Fruit fly (Drosophila melanogaster) whole organism, embryonic: ENCODE data around the gene Bap111.
A peak's percentile ranks its signal among the peaks of the same experiment; 100 is the strongest.

ENCODE experiments used
- Bgb ChIP-seq: fragments of 200-800 bp; sonication (Bioruptor generic); IDR thresholded peaks from 2 replicates; pipeline ENCODE4 v1.3.6; 2022; ENCODE audit warnings: missing biosample characterization, missing genetic modification characterization; ENCODE audit not compliant: partially characterized antibody
- CG1024 ChIP-seq: fragments of 200-800 bp; sonication (Bioruptor generic); IDR thresholded peaks from 2 replicates; pipeline ENCODE4 v1.3.6; 2022; ENCODE audit warnings: missing biosample characterization, missing genetic modification characterization
- CG10565 ChIP-seq: fragments of 200-800 bp; sonication (Bioruptor generic); optimal IDR thresholded peaks from 3 replicates; lab custom pipeline; 2016; ENCODE audit warnings: missing biosample characterization, mild to moderate bottlenecking, missing genetic modification characterization
- CG11456 ChIP-seq: fragments of 200-800 bp; sonication (Bioruptor generic); IDR thresholded peaks from 3 replicates; pipeline ENCODE4 v1.3.6; 2022; ENCODE audit warnings: missing biosample characterization, missing genetic modification characterization
- CG11504 ChIP-seq: fragments of 200-800 bp; sonication (Bioruptor generic); optimal IDR thresholded peaks from 3 replicates; lab custom pipeline; 2019; ENCODE audit warnings: missing biosample characterization, mild to moderate bottlenecking, missing genetic modification characterization, moderate library complexity
- CG13296 ChIP-seq: fragments of 200-800 bp; sonication (Bioruptor generic); optimal IDR thresholded peaks from 3 replicates; lab custom pipeline; 2018; ENCODE audit warnings: missing biosample characterization, mild to moderate bottlenecking, missing genetic modification characterization
- CG14860 ChIP-seq: fragments of 200-800 bp; sonication (Bioruptor generic); IDR thresholded peaks from 3 replicates; pipeline ENCODE4 v1.3.6; 2022; ENCODE audit warnings: missing biosample characterization, missing genetic modification characterization; ENCODE audit not compliant: partially characterized antibody
- CG16779 ChIP-seq: fragments of 200-800 bp; sonication (Bioruptor generic); IDR thresholded peaks from 2 replicates; pipeline ENCODE4 v1.3.6; 2022; ENCODE audit warnings: missing biosample characterization, missing genetic modification characterization
- CG17359 ChIP-seq: fragments of 200-800 bp; sonication (Bioruptor generic); optimal IDR thresholded peaks from 3 replicates; lab custom pipeline; 2018; ENCODE audit warnings: missing biosample characterization, mild to moderate bottlenecking, missing genetic modification characterization, moderate library complexity
- CG17385 ChIP-seq: fragments of 200-800 bp; sonication (Bioruptor generic); optimal IDR thresholded peaks from 3 replicates; lab custom pipeline; 2018; ENCODE audit warnings: missing biosample characterization, mild to moderate bottlenecking, missing genetic modification characterization
- CG1832 ChIP-seq: fragments of 200-800 bp; sonication (Bioruptor generic); optimal IDR thresholded peaks from 2 replicates; lab custom pipeline; 2017; ENCODE audit warnings: missing biosample characterization, mild to moderate bottlenecking, missing genetic modification characterization, inconsistent platforms
- CG18599 ChIP-seq: fragments of 200-800 bp; sonication (Bioruptor generic); optimal IDR thresholded peaks from 3 replicates; lab custom pipeline; 2017; ENCODE audit warnings: missing biosample characterization, missing genetic modification characterization, mild to moderate bottlenecking, moderate library complexity, missing genetic modification reagents
- CG32772 ChIP-seq: fragments of 200-800 bp; sonication (Bioruptor generic); IDR thresholded peaks from 2 replicates; pipeline ENCODE4 v1.3.6; 2022; ENCODE audit warnings: missing biosample characterization, missing genetic modification characterization
- CG4328 ChIP-seq: fragments of 200-800 bp; sonication (Bioruptor generic); optimal IDR thresholded peaks from 3 replicates; lab custom pipeline; 2017; ENCODE audit warnings: missing biosample characterization, missing genetic modification reagents, missing genetic modification characterization
- CG4404 ChIP-seq: fragments of 200-800 bp; sonication (Bioruptor generic); IDR thresholded peaks from 2 replicates; pipeline ENCODE4 v1.3.6; 2022; ENCODE audit warnings: missing biosample characterization, missing genetic modification characterization
- CG4424 ChIP-seq: fragments of 200-800 bp; sonication (Bioruptor generic); optimal IDR thresholded peaks from 3 replicates; lab custom pipeline; 2016; ENCODE audit warnings: missing biosample characterization, missing genetic modification characterization
- CG4617 ChIP-seq: fragments of 200-800 bp; sonication (Bioruptor generic); optimal IDR thresholded peaks from 3 replicates; lab custom pipeline; 2016; ENCODE audit warnings: missing biosample characterization, missing genetic modification characterization, borderline replicate concordance
- CG5180 ChIP-seq: fragments of 200-800 bp; sonication (Bioruptor generic); optimal IDR thresholded peaks from 3 replicates; lab custom pipeline; 2017; ENCODE audit warnings: missing biosample characterization, missing genetic modification characterization, mild to moderate bottlenecking, moderate library complexity, missing genetic modification reagents
- CG5245 ChIP-seq: fragments of 200-800 bp; sonication (Bioruptor generic); optimal IDR thresholded peaks from 3 replicates; lab custom pipeline; 2016; ENCODE audit warnings: missing biosample characterization, missing genetic modification characterization
- CG6175 ChIP-seq: fragments of 200-800 bp; sonication (Bioruptor generic); IDR thresholded peaks from 3 replicates; pipeline ENCODE4 v1.3.6; 2022; ENCODE audit warnings: missing biosample characterization, missing genetic modification characterization
- CG6813 ChIP-seq: fragments of 200-800 bp; sonication (Bioruptor generic); optimal IDR thresholded peaks from 2 replicates; lab custom pipeline; 2017; ENCODE audit warnings: missing biosample characterization, missing genetic modification characterization, mild to moderate bottlenecking, moderate library complexity, missing genetic modification reagents
- CG7271 ChIP-seq: fragments of 200-800 bp; sonication (Bioruptor generic); optimal IDR thresholded peaks from 2 replicates; lab custom pipeline; 2018; ENCODE audit warnings: missing biosample characterization, mild to moderate bottlenecking, missing genetic modification characterization, moderate library complexity
- CoRest ChIP-seq: fragments of 200-800 bp; sonication (Bioruptor generic); optimal IDR thresholded peaks from 3 replicates; lab custom pipeline; 2018; ENCODE audit warnings: missing biosample characterization, mild to moderate bottlenecking, missing genetic modification characterization, moderate library complexity
- Dref ChIP-seq: fragments of 200-800 bp; sonication (Bioruptor generic); IDR thresholded peaks from 2 replicates; pipeline ENCODE4 v1.3.6; 2022; ENCODE audit warnings: missing biosample characterization, missing genetic modification characterization
- Drgx ChIP-seq: fragments of 200-800 bp; sonication (Bioruptor generic); IDR thresholded peaks from 2 replicates; pipeline ENCODE4 v1.3.6; 2022; ENCODE audit warnings: missing biosample characterization, missing genetic modification characterization
- Hey ChIP-seq: fragments of 200-800 bp; sonication (Bioruptor generic); optimal IDR thresholded peaks from 3 replicates; lab custom pipeline; 2018; ENCODE audit warnings: missing biosample characterization, mild to moderate bottlenecking, missing genetic modification characterization
- Jarid2 ChIP-seq: fragments of 200-800 bp; sonication (Bioruptor generic); optimal IDR thresholded peaks from 3 replicates; lab custom pipeline; 2017; ENCODE audit warnings: mild to moderate bottlenecking, missing biosample characterization, missing genetic modification reagents, missing genetic modification characterization
- Max ChIP-seq: fragments of 200-800 bp; sonication (Bioruptor generic); optimal IDR thresholded peaks from 2 replicates; lab custom pipeline; 2016; ENCODE audit warnings: missing biosample characterization, mild to moderate bottlenecking, missing genetic modification characterization
- NK7.1 ChIP-seq: fragments of 200-800 bp; sonication (Bioruptor generic); optimal IDR thresholded peaks from 3 replicates; lab custom pipeline; 2016; ENCODE audit warnings: missing biosample characterization, missing genetic modification characterization
- Ravus ChIP-seq: fragments of 200-800 bp; sonication (Bioruptor generic); IDR thresholded peaks from 2 replicates; pipeline ENCODE4 v1.3.6; 2022; ENCODE audit warnings: missing biosample characterization, missing genetic modification characterization
- Sox102F ChIP-seq: fragments of 200-800 bp; sonication (Bioruptor generic); optimal IDR thresholded peaks from 2 replicates; lab custom pipeline; 2018; ENCODE audit warnings: missing biosample characterization, mild to moderate bottlenecking, missing genetic modification characterization, moderate library complexity
- cato ChIP-seq: fragments of 200-800 bp; sonication (Bioruptor generic); optimal IDR thresholded peaks from 2 replicates; lab custom pipeline; 2016; ENCODE audit warnings: missing biosample characterization, missing genetic modification characterization, borderline replicate concordance
- chinmo ChIP-seq: fragments of 200-800 bp; sonication (Bioruptor generic); IDR thresholded peaks from 4 replicates; pipeline ENCODE4 v1.3.6; 2022; ENCODE audit warnings: missing biosample characterization, missing genetic modification characterization; ENCODE audit not compliant: partially characterized antibody
- da ChIP-seq: fragments of 200-800 bp; sonication (Bioruptor generic); optimal IDR thresholded peaks from 2 replicates; lab custom pipeline; 2016; ENCODE audit warnings: missing biosample characterization, missing genetic modification characterization
- dysf ChIP-seq: fragments of 200-800 bp; sonication (Bioruptor generic); IDR thresholded peaks from 3 replicates; pipeline ENCODE4 v1.3.6; 2022; ENCODE audit warnings: missing biosample characterization, missing genetic modification characterization
- ems ChIP-seq: fragments of 200-800 bp; sonication (Bioruptor generic); optimal IDR thresholded peaks from 3 replicates; lab custom pipeline; 2016; ENCODE audit warnings: missing biosample characterization, missing genetic modification characterization
- fd102C ChIP-seq: fragments of 200-800 bp; sonication (Bioruptor generic); optimal IDR thresholded peaks from 2 replicates; lab custom pipeline; 2018; ENCODE audit warnings: missing biosample characterization, mild to moderate bottlenecking, missing genetic modification characterization, moderate library complexity
- fru ChIP-seq: fragments of >200 bp; optimal IDR thresholded peaks from 2 replicates; lab custom pipeline; 2017
- gsb-n ChIP-seq: fragments of 200-800 bp; sonication (Bioruptor generic); optimal IDR thresholded peaks from 3 replicates; lab custom pipeline; 2018; ENCODE audit warnings: missing biosample characterization, mild to moderate bottlenecking, missing genetic modification characterization
- jumu ChIP-seq: fragments of 200-800 bp; sonication (Bioruptor generic); optimal IDR thresholded peaks from 3 replicates; lab custom pipeline; 2016; ENCODE audit warnings: missing biosample characterization, missing genetic modification characterization
- lab ChIP-seq: fragments of 200-800 bp; sonication (Bioruptor generic); optimal IDR thresholded peaks from 3 replicates; lab custom pipeline; 2017; ENCODE audit warnings: missing biosample characterization, missing genetic modification characterization, mild to moderate bottlenecking, moderate library complexity, missing genetic modification reagents
- lov ChIP-seq, 2 experiments: fragments of 200-800 bp in 1 of 2; fragments of >200 bp in 1 of 2; sonication (Bioruptor generic) in 1 of 2; IDR thresholded peaks in 1 of 2; optimal IDR thresholded peaks in 1 of 2; 2 replicates in 1 of 2; 3 replicates in 1 of 2; pipeline versions ENCODE4 v1.3.6 to Lab custom; 2017 to 2022; ENCODE audit warnings: missing biosample characterization in 1 of 2, missing genetic modification characterization in 1 of 2
- onecut ChIP-seq: fragments of 200-800 bp; sonication (Bioruptor generic); IDR thresholded peaks from 2 replicates; pipeline ENCODE4 v1.3.6; 2022; ENCODE audit warnings: missing biosample characterization, missing genetic modification characterization
- pzg ChIP-seq: fragments of 200-800 bp; sonication (Bioruptor generic); optimal IDR thresholded peaks from 3 replicates; lab custom pipeline; 2018; ENCODE audit warnings: missing biosample characterization, mild to moderate bottlenecking, missing genetic modification characterization, moderate library complexity
- ranshi ChIP-seq: fragments of 200-800 bp; sonication (Bioruptor generic); IDR thresholded peaks from 2 replicates; pipeline ENCODE4 v1.3.6; 2022; ENCODE audit warnings: missing biosample characterization, missing genetic modification characterization
- sens-2 ChIP-seq: fragments of 200-800 bp; sonication (Bioruptor generic); IDR thresholded peaks from 2 replicates; pipeline ENCODE4 v1.3.6; 2022; ENCODE audit warnings: missing biosample characterization, missing genetic modification characterization
- sob ChIP-seq: fragments of 200-800 bp; sonication (Bioruptor generic); IDR thresholded peaks from 2 replicates; pipeline ENCODE4 v1.3.6; 2022; ENCODE audit warnings: missing biosample characterization, missing genetic modification characterization
- tin ChIP-seq: fragments of 200-800 bp; sonication (Bioruptor generic); optimal IDR thresholded peaks from 3 replicates; lab custom pipeline; 2016; ENCODE audit warnings: missing biosample characterization, missing genetic modification characterization
- vfl ChIP-seq: fragments of 200-800 bp; sonication (Bioruptor generic); optimal IDR thresholded peaks from 2 replicates; lab custom pipeline; 2016; ENCODE audit warnings: missing biosample characterization, missing genetic modification characterization
- vvl ChIP-seq: fragments of 200-800 bp; sonication (Bioruptor generic); IDR thresholded peaks from 2 replicates; pipeline ENCODE4 v1.3.6; 2022; ENCODE audit warnings: missing biosample characterization, missing genetic modification characterization

Bap111 gene

DNA sequence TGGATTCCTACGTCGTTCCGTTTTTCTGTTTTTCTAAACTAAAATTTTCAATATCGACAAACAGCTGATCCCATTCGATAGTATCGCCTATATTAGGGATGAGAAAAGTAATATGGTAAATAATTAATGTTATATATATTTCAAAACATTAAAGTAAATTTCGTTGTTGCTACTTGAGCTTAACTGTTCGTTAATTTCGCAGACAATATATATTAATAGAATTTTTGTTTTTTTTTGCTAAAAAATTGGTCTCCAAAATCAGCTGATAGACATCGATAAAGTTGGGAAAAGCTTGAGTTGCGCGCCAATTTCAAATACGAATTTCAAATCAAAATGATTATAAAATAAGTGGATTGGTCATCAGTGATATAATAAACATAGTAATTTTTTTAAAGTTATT is 47.3 kb downstream of the Bap111 start, which contains the start of gene CG12118 (continued):
- TF ChIP-seq CG4424 (peak; percentile 77), CG16779 (GFP tag; lab: Robert Waterston, UW) (no peak), lov (optimal IDR thresholded peaks at IDR 0.05; lab: Kevin White, UChicago) (no peak), lov (GFP tag; IDR thresholded peaks at IDR 0.05; lab: Robert Waterston, UW) (peak; percentile 84), CG32772 (peak; percentile 75), CG4328 (GFP tag; lab: Kevin White, UChicago) (peak; percentile 45), CG1024 (GFP tag; lab: Robert Waterston, UW) (peak; percentile 70), dysf (peak; percentile 53; the same call in 2 of the 3 replicates), cato (GFP tag; lab: Kevin White, UChicago) (peak; percentile 64), fd102C (GFP tag; lab: Kevin White, UChicago) (no peak), CG18599 (GFP tag; lab: Kevin White, UChicago) (peak; percentile 72), CoRest (tag; lab: Kevin White, UChicago) (peak; percentile 84), CG11504 (tag; lab: Kevin White, UChicago) (peak; percentile 77), CG17359 (peak; percentile 80), ranshi (GFP tag; lab: Robert Waterston, UW) (peak; percentile 75), onecut (peak; percentile 14; the same call in 1 of the 2 replicates), da (GFP tag; lab: Kevin White, UChicago) (no peak), lab (GFP tag; lab: Kevin White, UChicago) (peak; percentile 79), gsb-n (tag; lab: Kevin White, UChicago) (peak; percentile 56), Drgx (GFP tag; lab: Robert Waterston, UW) (peak; percentile 62), CG6813 (GFP tag; lab: Kevin White, UChicago) (peak; percentile 17), Hey (tag; lab: Kevin White, UChicago) (no peak), CG10565 (no peak), CG5245 (GFP tag; lab: Kevin White, UChicago) (peak; percentile 67), Dref (GFP tag; lab: Robert Waterston, UW) (peak; percentile 63), CG14860 (GFP tag; lab: Robert Waterston, UW) (peak; percentile 78), NK7.1 (GFP tag; lab: Kevin White, UChicago) (no peak), Ravus (GFP tag; lab: Robert Waterston, UW) (no peak; the same call in 1 of the 2 replicates), CG17385 (GFP tag; lab: Kevin White, UChicago) (peak; percentile 71), tin (peak; percentile 79), CG1832 (GFP tag; lab: Kevin White, UChicago) (no peak), Max (peak; percentile 73), pzg (peak; percentile 49), Sox102F (GFP tag; lab: Kevin White, UChicago) (peak; percentile 87), Jarid2 (GFP tag; lab: Kevin White, UChicago) (no peak), fru (lab: Kevin White, UChicago) (no peak), sens-2 (0 out of 2 replicates have a peak, but pooled peaks have one; percentile 46), CG13296 (GFP tag; lab: Kevin White, UChicago) (peak; percentile 71), ems (peak; percentile 17), CG7271 (tag; lab: Kevin White, UChicago) (peak; percentile 3), CG4617 (GFP tag; lab: Kevin White, UChicago) (peak; percentile 52), CG11456 (GFP tag; lab: Robert Waterston, UW) (peak; percentile 81), CG6175 (GFP tag; lab: Robert Waterston, UW) (0 out of 3 replicates have a peak, but pooled peaks have one; percentile 22), CG4404 (GFP tag; lab: Robert Waterston, UW) (peak; percentile 22; the same call in 1 of the 2 replicates), vvl (peak; percentile 91), vfl (GFP tag; lab: Kevin White, UChicago) (peak; percentile 67), CG5180 (GFP tag; lab: Kevin White, UChicago) (no peak), sob (GFP tag; lab: Robert Waterston, UW) (peak; percentile 90), chinmo (GFP tag; lab: Robert Waterston, UW) (peak; percentile 72; the same call in 1 of the 4 replicates), jumu (no peak), Bgb (GFP tag; lab: Robert Waterston, UW) (peak; percentile 91)
